Worm (Caenorhabditis elegans): ENCODE results near the gene nhr-101.

ce11 chrV:11539502-11539901, 30.8 kb upstream of the nhr-101 start:
- TF ChIP-seq K12H6.12 (tag; optimal IDR thresholded peaks at IDR 0.05) (no peak), akir-1 (GFP tag; optimal IDR thresholded peaks at IDR 0.05) (no peak), snpc-4 (GFP tag; optimal IDR thresholded peaks at IDR 0.05) (no peak), snpc-4 (tag; optimal IDR thresholded peaks at IDR 0.05) (no peak), atf-7 (tag; optimal IDR thresholded peaks at IDR 0.05) (no peak), F37B4.10 (GFP tag; IDR thresholded peaks at IDR 0.05) (no peak), rpc-1 (optimal IDR thresholded peaks at IDR 0.05) (no peak), rpc-1 (tag; optimal IDR thresholded peaks at IDR 0.05) (no peak), mes-4 (tag; optimal IDR thresholded peaks at IDR 0.05) (no peak), pha-4 (tag; optimal IDR thresholded peaks at IDR 0.05) (no peak), nfyb-1 (GFP tag; IDR thresholded peaks at IDR 0.05) (no peak), nhr-90 (tag; optimal IDR thresholded peaks at IDR 0.05) (no peak), gei-17 (GFP tag; optimal IDR thresholded peaks at IDR 0.05) (no peak), ceh-100 (GFP tag; IDR thresholded peaks at IDR 0.05) (no peak), Y79H2A.3 (GFP tag; conservative IDR thresholded peaks at IDR 0.05) (no peak)

Measured in whole organism, young adult.